Fruit fly (Drosophila melanogaster) whole organism, embryonic: ENCODE measurements around the gene Acp32CD.

Source experiments
- B-H2 ChIP-seq: fragments of 200-800 bp; sonication (Bioruptor generic); optimal IDR thresholded peaks from 2 replicates; lab custom pipeline; 2018; ENCODE audit warnings: missing biosample characterization, mild to moderate bottlenecking, missing genetic modification characterization
- Bgb ChIP-seq: fragments of 200-800 bp; sonication (Bioruptor generic); IDR thresholded peaks from 2 replicates; pipeline ENCODE4 v1.3.6; 2022; ENCODE audit warnings: missing biosample characterization, missing genetic modification characterization; ENCODE audit not compliant: partially characterized antibody
- CG10321 ChIP-seq: fragments of 200-800 bp; sonication (Bioruptor generic); IDR thresholded peaks from 2 replicates; pipeline ENCODE4 v1.3.6; 2022; ENCODE audit warnings: missing biosample characterization, missing genetic modification characterization
- CG11085 ChIP-seq: fragments of 200-800 bp; sonication (Bioruptor generic); IDR thresholded peaks from 2 replicates; pipeline ENCODE4 v1.3.6; 2022; ENCODE audit warnings: missing biosample characterization, missing genetic modification characterization
- CG11723 ChIP-seq: fragments of 200-800 bp; sonication (Bioruptor generic); optimal IDR thresholded peaks from 2 replicates; lab custom pipeline; 2017; ENCODE audit warnings: missing biosample characterization, mild to moderate bottlenecking, missing genetic modification characterization
- CG13775 ChIP-seq: fragments of 200-800 bp; sonication (Bioruptor generic); optimal IDR thresholded peaks from 3 replicates; lab custom pipeline; 2017; ENCODE audit warnings: missing biosample characterization, mild to moderate bottlenecking, missing genetic modification characterization
- CG14965 ChIP-seq: fragments of 200-800 bp; sonication (Bioruptor generic); optimal IDR thresholded peaks from 2 replicates; lab custom pipeline; 2016; ENCODE audit warnings: missing biosample characterization, missing genetic modification characterization, borderline replicate concordance
- CG18619 ChIP-seq: fragments of 200-800 bp; sonication (Bioruptor generic); optimal IDR thresholded peaks from 3 replicates; lab custom pipeline; 2017; ENCODE audit warnings: missing biosample characterization, mild to moderate bottlenecking, missing genetic modification characterization
- CG18764 ChIP-seq: fragments of 200-800 bp; sonication (Bioruptor generic); optimal IDR thresholded peaks from 3 replicates; lab custom pipeline; 2016; ENCODE audit warnings: missing biosample characterization, missing genetic modification characterization
- CG2199 ChIP-seq: fragments of 200-800 bp; sonication (Bioruptor generic); IDR thresholded peaks from 3 replicates; pipeline ENCODE4 v1.3.6; 2022; ENCODE audit warnings: missing biosample characterization, missing genetic modification characterization
- CG30431 ChIP-seq: fragments of 200-800 bp; sonication (Bioruptor generic); optimal IDR thresholded peaks from 2 replicates; lab custom pipeline; 2017; ENCODE audit warnings: missing biosample characterization, missing genetic modification characterization
- CG31388 ChIP-seq: fragments of 200-800 bp; sonication (Bioruptor generic); optimal IDR thresholded peaks from 2 replicates; lab custom pipeline; 2016; ENCODE audit warnings: missing biosample characterization, missing genetic modification characterization
- CG4328 ChIP-seq: fragments of 200-800 bp; sonication (Bioruptor generic); optimal IDR thresholded peaks from 3 replicates; lab custom pipeline; 2017; ENCODE audit warnings: missing biosample characterization, missing genetic modification reagents, missing genetic modification characterization
- CG4404 ChIP-seq: fragments of 200-800 bp; sonication (Bioruptor generic); IDR thresholded peaks from 2 replicates; pipeline ENCODE4 v1.3.6; 2022; ENCODE audit warnings: missing biosample characterization, missing genetic modification characterization
- CG4730 ChIP-seq: fragments of 200-800 bp; sonication (Bioruptor generic); IDR thresholded peaks from 2 replicates; pipeline ENCODE4 v1.3.6; 2022; ENCODE audit warnings: missing biosample characterization, missing genetic modification characterization
- CG6175 ChIP-seq: fragments of 200-800 bp; sonication (Bioruptor generic); IDR thresholded peaks from 3 replicates; pipeline ENCODE4 v1.3.6; 2022; ENCODE audit warnings: missing biosample characterization, missing genetic modification characterization
- CG7357 ChIP-seq: fragments of 200-800 bp; sonication (Bioruptor generic); IDR thresholded peaks from 3 replicates; pipeline ENCODE4 v1.3.6; 2022; ENCODE audit warnings: missing biosample characterization, missing genetic modification characterization
- CG7839 ChIP-seq: fragments of 200-800 bp; sonication (Bioruptor generic); optimal IDR thresholded peaks from 3 replicates; lab custom pipeline; 2018; ENCODE audit warnings: missing biosample characterization, mild to moderate bottlenecking, missing genetic modification characterization, moderate library complexity
- CG8924 ChIP-seq: fragments of 200-800 bp; optimal IDR thresholded peaks from 3 replicates; lab custom pipeline; 2019; ENCODE audit warnings: missing biosample characterization, mild to moderate bottlenecking, missing genetic modification characterization, moderate library complexity
- CG9932 ChIP-seq: fragments of 200-800 bp; sonication (Bioruptor generic); IDR thresholded peaks from 2 replicates; pipeline ENCODE4 v1.3.6; 2022; ENCODE audit warnings: missing biosample characterization, missing genetic modification characterization
- Dll ChIP-seq: fragments of 200-800 bp; sonication (Bioruptor generic); IDR thresholded peaks from 4 replicates; pipeline ENCODE4 v1.3.6; 2022; ENCODE audit warnings: missing biosample characterization, missing genetic modification characterization; ENCODE audit not compliant: partially characterized antibody
- Dref ChIP-seq: fragments of 200-800 bp; sonication (Bioruptor generic); IDR thresholded peaks from 2 replicates; pipeline ENCODE4 v1.3.6; 2022; ENCODE audit warnings: missing biosample characterization, missing genetic modification characterization
- HLH3B ChIP-seq: fragments of 200-800 bp; sonication (Bioruptor generic); IDR thresholded peaks from 2 replicates; pipeline ENCODE4 v1.3.6; 2022; ENCODE audit warnings: missing biosample characterization, missing genetic modification characterization
- HLH4C ChIP-seq: fragments of 200-800 bp; sonication (Bioruptor generic); IDR thresholded peaks from 3 replicates; pipeline ENCODE4 v1.3.6; 2022; ENCODE audit warnings: missing biosample characterization, missing genetic modification characterization; ENCODE audit not compliant: partially characterized antibody
- Hmr ChIP-seq: fragments of 200-800 bp; sonication (Bioruptor generic); optimal IDR thresholded peaks from 3 replicates; lab custom pipeline; 2017; ENCODE audit warnings: mild to moderate bottlenecking, missing biosample characterization, missing genetic modification reagents, missing genetic modification characterization
- Jarid2 ChIP-seq: fragments of 200-800 bp; sonication (Bioruptor generic); optimal IDR thresholded peaks from 3 replicates; lab custom pipeline; 2017; ENCODE audit warnings: mild to moderate bottlenecking, missing biosample characterization, missing genetic modification reagents, missing genetic modification characterization
- MBD-R2 ChIP-seq: fragments of 200-800 bp; sonication (Bioruptor generic); IDR thresholded peaks from 2 replicates; pipeline ENCODE4 v1.3.6; 2022; ENCODE audit warnings: missing biosample characterization, missing genetic modification characterization
- Myb ChIP-seq: fragments of 200-800 bp; sonication (Bioruptor generic); optimal IDR thresholded peaks from 2 replicates; lab custom pipeline; 2016; ENCODE audit warnings: missing biosample characterization, missing genetic modification characterization
- Optix ChIP-seq: fragments of 200-800 bp; sonication (Bioruptor generic); IDR thresholded peaks from 3 replicates; pipeline ENCODE4 v1.3.6; 2022; ENCODE audit warnings: missing biosample characterization, missing genetic modification characterization
- Side ChIP-seq: fragments of 200-800 bp; sonication (Bioruptor generic); optimal IDR thresholded peaks from 2 replicates; lab custom pipeline; 2016; ENCODE audit warnings: missing biosample characterization, missing genetic modification characterization
- Trl ChIP-seq, 3 experiments: fragments of >200 bp in 2 of 3; fragments of 200-800 bp in 1 of 3; sonication (Bioruptor generic) in 1 of 3; optimal IDR thresholded peaks; 2 replicates in 1 of 3; 3 replicates in 2 of 3; lab custom pipeline; 2016 to 2017; ENCODE audit warnings: missing biosample characterization in 1 of 3, missing genetic modification characterization in 1 of 3
- bsh ChIP-seq, 2 experiments: fragments of 200-800 bp; sonication (Bioruptor generic); optimal IDR thresholded peaks; 2 replicates each; lab custom pipeline; 2017 to 2018; ENCODE audit warnings: mild to moderate bottlenecking in 2 of 2, missing biosample characterization in 2 of 2, missing genetic modification characterization in 2 of 2, moderate library complexity in 1 of 2
- caup ChIP-seq: fragments of 200-800 bp; sonication (Bioruptor generic); optimal IDR thresholded peaks from 3 replicates; lab custom pipeline; 2017; ENCODE audit warnings: missing biosample characterization, mild to moderate bottlenecking, missing genetic modification characterization, moderate library complexity; ENCODE audit not compliant: severe bottlenecking
- ci ChIP-seq: fragments of 200-800 bp; sonication (Bioruptor generic); IDR thresholded peaks from 3 replicates; pipeline ENCODE4 v1.3.6; 2022; ENCODE audit warnings: missing biosample characterization, missing genetic modification characterization
- dm ChIP-seq: fragments of 200-800 bp; sonication (Bioruptor generic); optimal IDR thresholded peaks from 3 replicates; lab custom pipeline; 2016; ENCODE audit warnings: missing biosample characterization, missing genetic modification characterization
- emc ChIP-seq: fragments of 200-800 bp; sonication (Bioruptor generic); optimal IDR thresholded peaks from 2 replicates; lab custom pipeline; 2016; ENCODE audit warnings: missing biosample characterization, missing genetic modification characterization
- grau ChIP-seq: fragments of 200-800 bp; optimal IDR thresholded peaks from 3 replicates; lab custom pipeline; 2019; ENCODE audit warnings: missing biosample characterization, mild to moderate bottlenecking, missing genetic modification characterization, moderate library complexity
- gt ChIP-seq: fragments of 200-800 bp; sonication (Bioruptor generic); IDR thresholded peaks from 2 replicates; pipeline ENCODE4 v1.3.6; 2022; ENCODE audit warnings: missing biosample characterization, missing genetic modification characterization
- h ChIP-seq: fragments of >200 bp; optimal IDR thresholded peaks from 2 replicates; lab custom pipeline; 2017
- her ChIP-seq: fragments of 200-800 bp; sonication (Bioruptor generic); optimal IDR thresholded peaks from 2 replicates; lab custom pipeline; 2016; ENCODE audit warnings: missing biosample characterization, missing genetic modification characterization
- kay ChIP-seq: fragments of 200-800 bp; sonication (Bioruptor generic); optimal IDR thresholded peaks from 2 replicates; lab custom pipeline; 2016; ENCODE audit warnings: missing biosample characterization, missing genetic modification characterization
- knrl ChIP-seq: fragments of 200-800 bp; sonication (Bioruptor generic); IDR thresholded peaks from 3 replicates; pipeline ENCODE4 v1.3.6; 2022; ENCODE audit warnings: missing biosample characterization, missing genetic modification characterization; ENCODE audit not compliant: partially characterized antibody
- otp ChIP-seq: fragments of 200-800 bp; sonication (Bioruptor generic); IDR thresholded peaks from 3 replicates; pipeline ENCODE4, ENCODE4 v1.3.6; 2022; ENCODE audit warnings: missing biosample characterization, missing genetic modification characterization
- salm ChIP-seq: fragments of 200-800 bp; sonication (Bioruptor generic); optimal IDR thresholded peaks from 2 replicates; lab custom pipeline; 2018; ENCODE audit warnings: missing biosample characterization, mild to moderate bottlenecking, missing genetic modification characterization
- slbo ChIP-seq: fragments of 200-800 bp; sonication (Bioruptor generic); IDR thresholded peaks from 2 replicates; pipeline ENCODE4 v1.3.6; 2022; ENCODE audit warnings: missing biosample characterization, missing genetic modification characterization
- tin ChIP-seq: fragments of 200-800 bp; sonication (Bioruptor generic); optimal IDR thresholded peaks from 3 replicates; lab custom pipeline; 2016; ENCODE audit warnings: missing biosample characterization, missing genetic modification characterization
- toy ChIP-seq: fragments of 200-800 bp; sonication (Bioruptor generic); IDR thresholded peaks from 2 replicates; pipeline ENCODE4 v1.3.6; 2022; ENCODE audit warnings: missing biosample characterization, missing genetic modification characterization
- vvl ChIP-seq: fragments of 200-800 bp; sonication (Bioruptor generic); IDR thresholded peaks from 2 replicates; pipeline ENCODE4 v1.3.6; 2022; ENCODE audit warnings: missing biosample characterization, missing genetic modification characterization
- zen2 ChIP-seq: fragments of 200-800 bp; sonication (Bioruptor generic); IDR thresholded peaks from 3 replicates; pipeline ENCODE4 v1.3.6; 2022; ENCODE audit warnings: missing biosample characterization, missing genetic modification characterization; ENCODE audit not compliant: partially characterized antibody

The Acp32CD gene

dm6 chr2L:10967257-10968008 is 48.0 kb upstream of the Acp32CD start (continued):
- no peak for TF ChIP-seq B-H2
- TF ChIP-seq gt (GFP tag; lab: Robert Waterston, UW), result no peak
- TF ChIP-seq vvl, result peak; percentile 54; the same call in 1 of the 2 replicates
- 0 out of 3 replicates have a peak, but pooled peaks have one; percentile 54 for TF ChIP-seq ci (GFP tag; lab: Robert Waterston, UW)
- peak; percentile 23 to 66 for TF ChIP-seq bsh (GFP tag; optimal IDR thresholded peaks at IDR 0.05; lab: Kevin White, UChicago)
- no peak for TF ChIP-seq CG4730 (GFP tag; lab: Robert Waterston, UW)
- no peak for TF ChIP-seq toy
- TF ChIP-seq CG13775 (GFP tag; lab: Kevin White, UChicago), result no peak
- TF ChIP-seq emc, result no peak
- no peak for TF ChIP-seq kay (GFP tag; lab: Kevin White, UChicago)
- TF ChIP-seq knrl (GFP tag; lab: Robert Waterston, UW), result 0 out of 3 replicates have a peak, but pooled peaks have one; percentile 11
- TF ChIP-seq h (lab: Kevin White, UChicago), result no peak
- no peak for TF ChIP-seq Hmr (GFP tag; lab: Kevin White, UChicago)
- TF ChIP-seq CG4404 (GFP tag; lab: Robert Waterston, UW), result no peak
- 0 out of 2 replicates have a peak, but pooled peaks have one; percentile 18 for TF ChIP-seq HLH3B (GFP tag; lab: Robert Waterston, UW)
- 0 out of 3 replicates have a peak, but pooled peaks have one; percentile 24 for TF ChIP-seq otp (GFP tag; lab: Robert Waterston, UW)
- no peak for TF ChIP-seq Dref (GFP tag; lab: Robert Waterston, UW)
- no peak for TF ChIP-seq caup (GFP tag; lab: Kevin White, UChicago)
- peak; percentile 41 for TF ChIP-seq her (GFP tag; lab: Kevin White, UChicago)
- no peak for TF ChIP-seq CG30431 (GFP tag; lab: Kevin White, UChicago)
- no peak for TF ChIP-seq CG7357 (GFP tag; lab: Robert Waterston, UW)
- no peak for TF ChIP-seq CG18764
- TF ChIP-seq CG11085 (GFP tag; lab: Robert Waterston, UW), result no peak
- no peak for TF ChIP-seq CG14965
- peak; percentile 34; the same call in 1 of the 4 replicates for TF ChIP-seq Dll (GFP tag; lab: Robert Waterston, UW)
- no peak for TF ChIP-seq CG9932 (GFP tag; lab: Robert Waterston, UW)
- TF ChIP-seq CG6175, result 0 out of 3 replicates have a peak, but pooled peaks have one; percentile 21
- TF ChIP-seq zen2 (GFP tag; lab: Robert Waterston, UW), result no peak
- TF ChIP-seq CG8924 (tag; lab: Kevin White, UChicago), result no peak
- TF ChIP-seq Jarid2 (GFP tag; lab: Kevin White, UChicago), result no peak
- no peak for TF ChIP-seq CG18619
- TF ChIP-seq CG11723 (GFP tag; lab: Kevin White, UChicago), result no peak
- no peak; the same call in 2 of the 3 replicates for TF ChIP-seq Optix (GFP tag; lab: Robert Waterston, UW)
- TF ChIP-seq tin (GFP tag; lab: Kevin White, UChicago), result no peak
- TF ChIP-seq MBD-R2 (GFP tag; lab: Robert Waterston, UW), result no peak
- peak; percentile 66 for TF ChIP-seq dm (GFP tag; lab: Kevin White, UChicago)
- TF ChIP-seq slbo (GFP tag; lab: Robert Waterston, UW), result no peak
- TF ChIP-seq CG7839 (tag; lab: Kevin White, UChicago), result no peak
- no peak for TF ChIP-seq Myb
- TF ChIP-seq HLH4C (GFP tag; lab: Robert Waterston, UW), result 0 out of 3 replicates have a peak, but pooled peaks have one; percentile 37
- peak; percentile 2 for TF ChIP-seq grau (tag; lab: Kevin White, UChicago)
- no peak for TF ChIP-seq CG2199
- TF ChIP-seq CG10321, result no peak
- TF ChIP-seq Trl (optimal IDR thresholded peaks at IDR 0.05; lab: Kevin White, UChicago), result peak; percentile 69 to 84
- peak; percentile 64 for TF ChIP-seq Trl (GFP tag; optimal IDR thresholded peaks at IDR 0.05; lab: Kevin White, UChicago)
- TF ChIP-seq Side (GFP tag; lab: Kevin White, UChicago), result peak; percentile 18
- peak; percentile 37; the same call in 1 of the 2 replicates for TF ChIP-seq Bgb (GFP tag; lab: Robert Waterston, UW)
- no peak for TF ChIP-seq CG4328 (GFP tag; lab: Kevin White, UChicago)
- no peak for TF ChIP-seq salm
- TF ChIP-seq CG31388 (GFP tag; lab: Kevin White, UChicago), result no peak
